Worm (Caenorhabditis elegans): ENCODE data around the gene ule-3.

Gene ule-3

ce11 chrV:10805934-10806333, 12.3 kb downstream of the ule-3 start, which contains the start of gene prp-38:
prp-38 (minus strand) TSS chrV:10806034.
- no peak for TF ChIP-seq ets-4 (tag; optimal IDR thresholded peaks at IDR 0.05)
- no peak for TF ChIP-seq unc-55 (GFP tag; optimal IDR thresholded peaks at IDR 0.05)
- no peak for TF ChIP-seq syd-9 (tag; optimal IDR thresholded peaks at IDR 0.05)
- TF ChIP-seq elt-4 (tag; optimal IDR thresholded peaks at IDR 0.05): no peak
- TF ChIP-seq hlh-6 (tag; optimal IDR thresholded peaks at IDR 0.05): no peak
- TF ChIP-seq npax-4 (tag; optimal IDR thresholded peaks at IDR 0.05): no peak
- no peak for TF ChIP-seq nhr-232 (tag; optimal IDR thresholded peaks at IDR 0.05)
- no peak for TF ChIP-seq pha-2 (tag; optimal IDR thresholded peaks at IDR 0.05)
- no peak for TF ChIP-seq pat-9 (tag; optimal IDR thresholded peaks at IDR 0.05)
- no peak for TF ChIP-seq C38D4.7 (GFP tag; optimal IDR thresholded peaks at IDR 0.05)
- no peak for TF ChIP-seq sdc-2 (tag; optimal IDR thresholded peaks at IDR 0.05)
- no peak for TF ChIP-seq ttx-3 (tag; optimal IDR thresholded peaks at IDR 0.05)
- TF ChIP-seq ceh-34 (tag; optimal IDR thresholded peaks at IDR 0.05): no peak
- no peak for TF ChIP-seq hlh-13 (GFP tag; optimal IDR thresholded peaks at IDR 0.05)
- no peak for TF ChIP-seq T23F11.4 (GFP tag; optimal IDR thresholded peaks at IDR 0.05)
- TF ChIP-seq ztf-16 (tag; optimal IDR thresholded peaks at IDR 0.05): no peak
- no peak for TF ChIP-seq che-1 (tag; optimal IDR thresholded peaks at IDR 0.05)
- no peak for TF ChIP-seq pag-3 (tag; optimal IDR thresholded peaks at IDR 0.05; ENCODE audit: borderline replicate concordance)

DNA sequence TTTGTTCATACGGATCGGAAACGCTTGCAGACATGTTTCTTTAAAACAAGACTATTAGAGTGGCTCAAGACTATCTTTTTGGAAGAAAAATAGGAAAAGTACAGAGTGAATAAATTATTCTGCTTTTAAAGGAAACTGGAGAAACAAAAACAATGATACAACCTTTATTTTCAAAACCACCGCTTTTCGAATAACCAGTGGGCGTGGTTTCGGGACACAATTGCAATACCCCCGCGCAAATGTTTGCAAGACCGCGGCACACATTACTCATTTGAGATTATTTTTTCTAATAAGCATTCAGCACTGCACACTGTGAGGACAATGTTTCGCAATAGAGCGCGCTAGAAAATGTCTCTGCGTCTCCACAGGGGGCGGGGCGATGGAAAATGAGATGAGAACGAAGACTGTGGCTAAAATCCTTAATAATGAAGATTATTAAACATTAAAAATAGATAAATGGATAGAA, 14.3 kb downstream of the ule-3 start, which contains the start of gene plrg-1:
Gene plrg-1 (minus strand): TSS at position 51 of the 466 bp plus-strand sequence.
- TF ChIP-seq Y22D7AL.16 (tag; optimal IDR thresholded peaks at IDR 0.05): peak; percentile 63
- peak; percentile 22 for TF ChIP-seq fkh-10 (GFP tag; optimal IDR thresholded peaks at IDR 0.05)
- peak; percentile 93 for TF ChIP-seq ceh-31 (tag; optimal IDR thresholded peaks at IDR 0.05)
- TF ChIP-seq lim-6 (tag; optimal IDR thresholded peaks at IDR 0.05): peak; percentile 74
- TF ChIP-seq rnt-1 (tag; optimal IDR thresholded peaks at IDR 0.05): peak; percentile 90
- TF ChIP-seq zip-5 (tag; optimal IDR thresholded peaks at IDR 0.05): peak; percentile 63
- peak; percentile 79 for TF ChIP-seq C08G9.2 (tag; optimal IDR thresholded peaks at IDR 0.05)
- peak; percentile 93 for TF ChIP-seq ceh-19 (GFP tag; optimal IDR thresholded peaks at IDR 0.05)
- no peak for TF ChIP-seq pha-4 (tag; optimal IDR thresholded peaks at IDR 0.05)
- TF ChIP-seq ceh-18 (tag; optimal IDR thresholded peaks at IDR 0.05): peak; percentile 86
- no peak for TF ChIP-seq ceh-9 (tag; optimal IDR thresholded peaks at IDR 0.05)
- TF ChIP-seq odd-2 (tag; optimal IDR thresholded peaks at IDR 0.05): peak; percentile 37
- TF ChIP-seq sox-2 (GFP tag; IDR thresholded peaks at IDR 0.05): peak; percentile 91
- TF ChIP-seq ceh-30 (tag; optimal IDR thresholded peaks at IDR 0.05): no peak
- TF ChIP-seq ceh-48 (tag; optimal IDR thresholded peaks at IDR 0.05): peak; percentile 58
- TF ChIP-seq ama-1 (optimal IDR thresholded peaks at IDR 0.05): no peak
- TF ChIP-seq fkh-6 (tag; optimal IDR thresholded peaks at IDR 0.05): peak; percentile 71
- TF ChIP-seq gmeb-2 (tag; optimal IDR thresholded peaks at IDR 0.05): peak; percentile 71
- TF ChIP-seq T23F11.4 (GFP tag; optimal IDR thresholded peaks at IDR 0.05): peak; percentile 76
- no peak for TF ChIP-seq nhr-11 (tag; optimal IDR thresholded peaks at IDR 0.05)
- TF ChIP-seq dve-1 (tag; optimal IDR thresholded peaks at IDR 0.05): peak; percentile 35
- peak; percentile 83 for TF ChIP-seq ttx-3 (tag; optimal IDR thresholded peaks at IDR 0.05)
- TF ChIP-seq C38D4.7 (GFP tag; optimal IDR thresholded peaks at IDR 0.05): peak; percentile 74
- TF ChIP-seq lin-11 (tag; optimal IDR thresholded peaks at IDR 0.05): peak; percentile 79
- TF ChIP-seq ceh-14 (tag; optimal IDR thresholded peaks at IDR 0.05): peak; percentile 95
- peak; percentile 75 for TF ChIP-seq nhr-232 (tag; optimal IDR thresholded peaks at IDR 0.05)
- TF ChIP-seq pag-3 (tag; optimal IDR thresholded peaks at IDR 0.05; ENCODE audit: borderline replicate concordance): peak; percentile 60
- TF ChIP-seq K02D7.2 (tag; optimal IDR thresholded peaks at IDR 0.05): peak; percentile 67
- peak; percentile 94 for TF ChIP-seq ceh-34 (tag; optimal IDR thresholded peaks at IDR 0.05)
- TF ChIP-seq elt-2 (tag; optimal IDR thresholded peaks at IDR 0.05): peak; percentile 92
- no peak for TF ChIP-seq elt-4 (tag; optimal IDR thresholded peaks at IDR 0.05)
- TF ChIP-seq hlh-13 (GFP tag; optimal IDR thresholded peaks at IDR 0.05): no peak
- TF ChIP-seq F13H6.1 (tag; optimal IDR thresholded peaks at IDR 0.05): peak; percentile 77
- peak; percentile 79 for TF ChIP-seq syd-9 (tag; optimal IDR thresholded peaks at IDR 0.05)
- peak; percentile 91 for TF ChIP-seq nfya-1 (tag; optimal IDR thresholded peaks at IDR 0.05)
- TF ChIP-seq ceh-24 (tag; optimal IDR thresholded peaks at IDR 0.05): no peak
- TF ChIP-seq hlh-8 (tag; optimal IDR thresholded peaks at IDR 0.05): peak; percentile 78
- TF ChIP-seq pax-1 (tag; optimal IDR thresholded peaks at IDR 0.05): peak; percentile 49
- peak; percentile 73 for TF ChIP-seq ahr-1 (tag; optimal IDR thresholded peaks at IDR 0.05)
- TF ChIP-seq hlh-15 (tag; optimal IDR thresholded peaks at IDR 0.05): peak; percentile 67
- peak; percentile 53 for TF ChIP-seq tbx-7 (tag; optimal IDR thresholded peaks at IDR 0.05)
- TF ChIP-seq fax-1 (tag; optimal IDR thresholded peaks at IDR 0.05): peak; percentile 78
- TF ChIP-seq pha-2 (tag; optimal IDR thresholded peaks at IDR 0.05): peak; percentile 82

All from whole organism, late embryonic.